Fruit fly (Drosophila melanogaster): ENCODE results near the gene Daxx.

dm6 chr2L:6467509-6467908 is 13.2 kb upstream of the Daxx start, which contains the start of gene HemK1:
- TF ChIP-seq vri (GFP tag; optimal IDR thresholded peaks at IDR 0.05) (peak; percentile 28), CG8632 (GFP tag; optimal IDR thresholded peaks at IDR 0.05) (no peak), Sox14 (GFP tag; optimal IDR thresholded peaks at IDR 0.05) (no peak), lz (GFP tag; optimal IDR thresholded peaks at IDR 0.05) (no peak), Eip75B (GFP tag; optimal IDR thresholded peaks at IDR 0.05) (peak; percentile 17)
